Worm (Caenorhabditis elegans) whole organism, L1 larva: ENCODE data around the gene col-160.

Experiments used
- C34B4.2 ChIP-seq: sonication (generic microtip); optimal IDR thresholded peaks from 2 replicates; lab custom pipeline; 2017; ENCODE audit warnings: mild to moderate bottlenecking, missing genetic modification characterization, missing compliant biosample characterization
- aha-1 ChIP-seq: fragments of 150-350 bp; optimal IDR thresholded peaks from 2 replicates; lab custom pipeline; 2014; ENCODE audit warnings: missing biosample characterization, missing genetic modification characterization
- ama-1 ChIP-seq: fragments of 150-350 bp; optimal IDR thresholded peaks from 2 replicates; lab custom pipeline; 2014
- blmp-1 ChIP-seq: fragments of 150-350 bp; optimal IDR thresholded peaks from 2 replicates; lab custom pipeline; 2014; ENCODE audit warnings: missing biosample characterization, missing genetic modification characterization
- ceh-63 ChIP-seq: fragments of 200-800 bp; sonication (Bioruptor generic); optimal IDR thresholded peaks from 2 replicates; lab custom pipeline; 2018; ENCODE audit warnings: mild to moderate bottlenecking, missing genetic modification characterization, missing compliant biosample characterization
- ceh-88 ChIP-seq: fragments of 200-800 bp; sonication (Bioruptor generic); IDR thresholded peaks from 2 replicates; pipeline ENCODE4 v1.3.6; 2022; ENCODE audit warnings: missing genetic modification characterization, missing compliant biosample characterization
- ceh-90 ChIP-seq: sonication (generic microtip); optimal IDR thresholded peaks from 2 replicates; lab custom pipeline; 2016; ENCODE audit warnings: missing genetic modification characterization, missing compliant biosample characterization
- dsc-1 ChIP-seq: sonication (generic microtip); optimal IDR thresholded peaks from 2 replicates; lab custom pipeline; 2016; ENCODE audit warnings: mild to moderate bottlenecking, missing genetic modification characterization, missing compliant biosample characterization
- egl-13 ChIP-seq: sonication (generic microtip); optimal IDR thresholded peaks from 2 replicates; lab custom pipeline; 2016; ENCODE audit warnings: missing genotype, missing genetic modification reagents, missing genetic modification characterization, missing compliant biosample characterization
- fkh-10 ChIP-seq: sonication (generic microtip); optimal IDR thresholded peaks from 2 replicates; lab custom pipeline; 2017; ENCODE audit warnings: missing biosample characterization, missing genetic modification reagents, missing genetic modification characterization
- fkh-4 ChIP-seq: sonication (generic microtip); optimal IDR thresholded peaks from 2 replicates; lab custom pipeline; 2016; ENCODE audit warnings: missing compliant biosample characterization, missing genetic modification characterization, borderline replicate concordance
- fkh-8 ChIP-seq: sonication (generic microtip); optimal IDR thresholded peaks from 2 replicates; lab custom pipeline; 2016; ENCODE audit warnings: mild to moderate bottlenecking, missing genetic modification characterization, missing compliant biosample characterization
- fos-1 ChIP-seq: fragments of 150-350 bp; optimal IDR thresholded peaks from 2 replicates; lab custom pipeline; 2014; ENCODE audit warnings: missing biosample characterization, missing genetic modification characterization
- hlh-17 ChIP-seq: fragments of 200-800 bp; sonication (Bioruptor generic); optimal IDR thresholded peaks from 2 replicates; lab custom pipeline; 2018; ENCODE audit warnings: missing genetic modification characterization, mild to moderate bottlenecking, missing compliant biosample characterization, moderate library complexity, borderline replicate concordance
- hpl-2 ChIP-seq: fragments of 150-350 bp; optimal IDR thresholded peaks from 2 replicates; lab custom pipeline; 2014; ENCODE audit warnings: missing biosample characterization, missing genetic modification reagents, missing genetic modification characterization
- isw-1 ChIP-seq: fragments of 200-800 bp; sonication (Bioruptor generic); IDR thresholded peaks from 2 replicates; pipeline ENCODE4 v1.3.6; 2022; ENCODE audit warnings: missing genetic modification characterization, missing compliant biosample characterization
- lin-14 ChIP-seq: fragments of 200-800 bp; sonication (Bioruptor generic); optimal IDR thresholded peaks from 2 replicates; lab custom pipeline; 2018; ENCODE audit warnings: mild to moderate bottlenecking, missing genetic modification characterization, moderate library complexity, missing compliant biosample characterization
- lin-35 ChIP-seq, 2 experiments: fragments of 150-350 bp; optimal IDR thresholded peaks; 2 replicates each; lab custom pipeline; 2014; ENCODE audit warnings: missing biosample characterization in 2 of 2, missing genetic modification characterization in 2 of 2, missing genetic modification reagents in 2 of 2
- lin-39 ChIP-seq: fragments of 150-350 bp; optimal IDR thresholded peaks from 2 replicates; lab custom pipeline; 2014; ENCODE audit warnings: missing biosample characterization, missing genetic modification reagents, missing genetic modification characterization
- mdl-1 ChIP-seq, 2 experiments: fragments of 150-350 bp; optimal IDR thresholded peaks; 2 replicates each; lab custom pipeline; 2014 to 2017; ENCODE audit warnings: missing biosample characterization in 2 of 2, missing genetic modification characterization in 2 of 2, inconsistent platforms in 1 of 2
- nhr-11 ChIP-seq: fragments of 150-350 bp; optimal IDR thresholded peaks from 2 replicates; lab custom pipeline; 2014; ENCODE audit warnings: missing biosample characterization, missing genetic modification characterization
- nhr-12 ChIP-seq: sonication (generic microtip); optimal IDR thresholded peaks from 2 replicates; lab custom pipeline; 2017; ENCODE audit warnings: missing biosample characterization, missing genetic modification characterization
- nhr-28 ChIP-seq: fragments of 150-350 bp; optimal IDR thresholded peaks from 2 replicates; lab custom pipeline; 2014; ENCODE audit warnings: missing biosample characterization, missing genetic modification characterization
- nhr-47 ChIP-seq: sonication (generic microtip); optimal IDR thresholded peaks from 2 replicates; lab custom pipeline; 2016; ENCODE audit warnings: mild to moderate bottlenecking, missing genetic modification characterization, moderate library complexity, missing compliant biosample characterization
- nhr-85 ChIP-seq: sonication (generic microtip); peaks from one replicate; lab custom pipeline; 2016; ENCODE audit warnings: missing genetic modification characterization, inconsistent platforms, missing compliant biosample characterization
- nhr-90 ChIP-seq: sonication (generic microtip); optimal IDR thresholded peaks from 2 replicates; lab custom pipeline; 2016; ENCODE audit warnings: mild to moderate bottlenecking, missing genetic modification characterization, missing compliant biosample characterization; ENCODE audit not compliant: poor library complexity
- snu-23 ChIP-seq: sonication (generic microtip); optimal IDR thresholded peaks from 2 replicates; lab custom pipeline; 2016; ENCODE audit warnings: missing genetic modification characterization, missing compliant biosample characterization
- sptf-1 ChIP-seq: fragments of 150-350 bp; optimal IDR thresholded peaks from 2 replicates; lab custom pipeline; 2014; ENCODE audit warnings: missing biosample characterization, missing genetic modification characterization
- sup-37 ChIP-seq: fragments of 200-800 bp; sonication (Bioruptor generic); optimal IDR thresholded peaks from 2 replicates; lab custom pipeline; 2018; ENCODE audit warnings: mild to moderate bottlenecking, missing genetic modification characterization, missing compliant biosample characterization
- unc-130 ChIP-seq: fragments of 150-350 bp; optimal IDR thresholded peaks from 2 replicates; lab custom pipeline; 2017; ENCODE audit warnings: missing biosample characterization, missing genetic modification characterization, inconsistent platforms
- unc-30 ChIP-seq: sonication (generic microtip); optimal IDR thresholded peaks from 2 replicates; lab custom pipeline; 2017; ENCODE audit warnings: missing biosample characterization, missing genetic modification characterization
- unc-62 ChIP-seq: fragments of 150-350 bp; optimal IDR thresholded peaks from 2 replicates; lab custom pipeline; 2014; ENCODE audit warnings: missing biosample characterization, missing genetic modification reagents, missing genetic modification characterization
- unc-86 ChIP-seq: sonication (generic microtip); optimal IDR thresholded peaks from 2 replicates; lab custom pipeline; 2016; ENCODE audit warnings: missing genetic modification characterization, missing compliant biosample characterization
- xbp-1 ChIP-seq: sonication (generic microtip); optimal IDR thresholded peaks from 2 replicates; lab custom pipeline; 2016; ENCODE audit warnings: missing genetic modification characterization, missing compliant biosample characterization
- zag-1 ChIP-seq: fragments of 150-350 bp; optimal IDR thresholded peaks from 2 replicates; lab custom pipeline; 2014; ENCODE audit warnings: missing biosample characterization, missing genetic modification characterization
- zip-4 ChIP-seq: fragments of 200-800 bp; sonication (Bioruptor generic); optimal IDR thresholded peaks from 2 replicates; lab custom pipeline; 2018; ENCODE audit warnings: mild to moderate bottlenecking, missing genetic modification characterization, moderate library complexity, missing compliant biosample characterization
- ztf-11 ChIP-seq, 2 experiments: sonication (generic microtip); optimal IDR thresholded peaks; 2 replicates each; lab custom pipeline; 2016 to 2017; ENCODE audit warnings: missing genetic modification characterization in 2 of 2, missing biosample characterization in 1 of 2, missing compliant biosample characterization in 1 of 2
- ztf-4 ChIP-seq: fragments of 150-350 bp; optimal IDR thresholded peaks from 2 replicates; lab custom pipeline; 2014; ENCODE audit warnings: missing biosample characterization, missing genetic modification characterization

Gene col-160

DNA sequence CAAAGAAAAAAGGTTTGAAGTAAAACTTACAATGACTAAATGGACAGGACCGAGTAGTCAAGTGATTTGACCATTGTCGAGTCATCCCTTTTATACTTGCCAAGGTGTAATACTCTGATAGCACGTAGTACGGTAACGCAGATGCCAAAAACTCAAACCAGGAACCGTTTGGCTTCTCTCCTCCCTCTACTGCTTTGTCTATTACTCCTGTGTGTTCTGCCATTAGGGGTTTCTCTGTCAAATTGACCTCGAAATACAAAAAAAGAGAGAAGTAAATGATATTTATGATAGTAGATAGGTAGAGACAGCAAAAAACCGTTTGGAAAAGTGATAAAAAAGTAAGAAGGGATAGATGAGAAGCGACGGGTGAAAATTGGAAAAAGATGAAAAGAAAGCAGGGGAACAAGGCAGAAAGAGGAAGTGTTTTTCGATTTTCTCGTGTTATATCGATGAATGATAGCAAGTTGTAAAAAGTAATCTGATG, at the start of gene col-160, which contains the start of gene col-159 (continued):
- TF ChIP-seq hlh-17 = no peak
- TF ChIP-seq ztf-11 (tag; optimal IDR thresholded peaks at IDR 0.05; lab: Kevin White, UChicago) = no peak
- TF ChIP-seq unc-62 (GFP tag; lab: Kevin White, UChicago) = no peak
- no peak for TF ChIP-seq ztf-4 (tag; lab: Kevin White, UChicago)
- no peak for TF ChIP-seq ceh-88 (GFP tag; lab: Robert Waterston, UW)
- no peak for TF ChIP-seq fkh-4 (tag; lab: Kevin White, UChicago)
- TF ChIP-seq snu-23 (GFP tag; lab: Kevin White, UChicago) = peak; percentile 44
- TF ChIP-seq hpl-2 (GFP tag; lab: Kevin White, UChicago) = no peak
- no peak for TF ChIP-seq xbp-1 (tag; lab: Kevin White, UChicago)
- TF ChIP-seq nhr-90 (tag; lab: Kevin White, UChicago) = peak; percentile 48
- TF ChIP-seq isw-1 (GFP tag; lab: Robert Waterston, UW) = no peak
- no peak for TF ChIP-seq unc-130 (tag; lab: Kevin White, UChicago)
- TF ChIP-seq nhr-47 (tag; lab: Kevin White, UChicago) = no peak
- TF ChIP-seq sup-37 (GFP tag; lab: Kevin White, UChicago) = no peak
- TF ChIP-seq aha-1 (tag; lab: Kevin White, UChicago) = no peak
- no peak for TF ChIP-seq unc-86 (tag; lab: Kevin White, UChicago)
- TF ChIP-seq nhr-28 (tag; lab: Kevin White, UChicago) = no peak
- no peak for TF ChIP-seq fkh-8 (tag; lab: Kevin White, UChicago)
- TF ChIP-seq nhr-11 (tag; lab: Kevin White, UChicago) = no peak

DNA sequence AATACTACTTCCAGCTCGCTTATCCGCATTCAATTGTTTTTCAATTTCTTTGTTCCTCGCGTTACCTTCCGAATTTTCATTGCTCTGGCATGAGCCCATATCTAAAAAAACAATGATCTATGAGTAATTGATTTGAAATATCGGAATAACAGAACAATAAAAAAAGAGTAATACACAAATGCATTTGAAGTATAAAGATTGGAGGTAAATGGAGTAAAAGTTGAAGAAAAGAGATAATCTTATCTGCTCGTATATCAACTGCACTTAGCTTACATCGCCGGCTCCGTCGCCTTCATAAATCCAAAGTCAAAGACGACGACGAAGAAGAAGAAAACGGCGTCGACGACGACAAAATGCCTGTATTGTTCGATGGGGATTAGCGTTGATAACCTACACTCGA, 47.4 kb upstream of the col-160 start, which contains the start of gene odr-3:
Gene odr-3 (minus strand): TSS at position 101 of the 400 bp plus-strand sequence.
- TF ChIP-seq zip-4 (GFP tag; lab: Kevin White, UChicago) (no peak), unc-62 (GFP tag; lab: Kevin White, UChicago) (no peak), zag-1 (tag; lab: Kevin White, UChicago) (no peak), aha-1 (tag; lab: Kevin White, UChicago) (no peak), dsc-1 (tag; lab: Kevin White, UChicago) (peak; percentile 7), egl-13 (tag; lab: Kevin White, UChicago) (no peak)

DNA sequence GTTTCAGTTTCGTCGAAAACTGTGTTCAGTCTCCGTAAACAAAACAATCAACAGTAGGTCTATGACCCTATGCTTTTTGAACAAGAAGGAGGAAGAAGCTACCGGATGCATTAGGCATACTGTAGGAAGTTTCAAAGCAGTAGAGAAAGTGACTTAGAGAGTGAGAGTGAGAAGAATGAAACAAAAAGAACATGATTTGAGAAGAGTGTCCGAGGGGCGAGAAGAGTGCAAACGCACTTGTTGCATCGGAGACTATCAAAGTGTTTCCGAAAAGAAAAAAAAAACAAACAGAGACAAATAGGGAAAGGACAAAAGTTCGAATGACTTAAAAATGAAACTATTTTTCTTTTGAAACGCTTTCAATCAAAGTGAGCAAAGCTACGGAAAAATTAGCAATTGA, 41.2 kb upstream of the col-160 start:
- TF ChIP-seq nhr-47 (tag; lab: Kevin White, UChicago) = no peak
- no peak for TF ChIP-seq ama-1 (lab: Kevin White, UChicago)
- TF ChIP-seq nhr-12 (tag; lab: Kevin White, UChicago) = no peak
- peak; percentile 0 for TF ChIP-seq lin-14 (GFP tag; lab: Kevin White, UChicago)
- TF ChIP-seq snu-23 (GFP tag; lab: Kevin White, UChicago) = no peak
- no peak for TF ChIP-seq ceh-90 (tag; lab: Kevin White, UChicago)
- TF ChIP-seq fos-1 = no peak
- no peak for TF ChIP-seq fkh-10 (GFP tag; lab: Kevin White, UChicago)
- TF ChIP-seq zag-1 (tag; lab: Kevin White, UChicago) = no peak
- TF ChIP-seq C34B4.2 (tag; lab: Kevin White, UChicago) = no peak
- TF ChIP-seq ceh-63 (GFP tag; lab: Kevin White, UChicago) = no peak
- no peak for TF ChIP-seq unc-30
- no peak for TF ChIP-seq ztf-4 (tag; lab: Kevin White, UChicago)
- peak; percentile 85 for TF ChIP-seq blmp-1 (tag; lab: Kevin White, UChicago)
- peak; percentile 54 for TF ChIP-seq nhr-85 (tag; lab: Kevin White, UChicago)
- TF ChIP-seq hlh-17 = no peak
- TF ChIP-seq lin-39 (tag; lab: Kevin White, UChicago) = no peak
- no peak for TF ChIP-seq sptf-1 (tag; lab: Kevin White, UChicago)
- TF ChIP-seq lin-35 (GFP tag; optimal IDR thresholded peaks at IDR 0.05; lab: Kevin White, UChicago) = no peak
- no peak for TF ChIP-seq mdl-1 (tag; optimal IDR thresholded peaks at IDR 0.05; lab: Kevin White, UChicago)
